Fruit fly (Drosophila melanogaster): ENCODE measurements around the gene CG42446.
A peak's percentile ranks its signal among the peaks of the same experiment; 100 is the strongest.

CG42446 gene

dm6 chr3R:16349111-16349655 is 10.7 kb downstream of the CG42446 start, which contains the start of the genes CG14879 and Manf (continued):
- TF ChIP-seq sqz (GFP tag; optimal IDR thresholded peaks at IDR 0.05) (no peak), Gsc (GFP tag; IDR thresholded peaks at IDR 0.05) (no peak), zen2 (GFP tag; IDR thresholded peaks at IDR 0.05; ENCODE audit: partially characterized antibody) (0 out of 3 replicates have a peak, but pooled peaks have one; percentile 4), CTCF (GFP tag; optimal IDR thresholded peaks at IDR 0.05) (peak; percentile 38), Stat92E (GFP tag; optimal IDR thresholded peaks at IDR 0.05) (peak in 1 of 3 experiments; percentile 8), Eip74EF (GFP tag; optimal IDR thresholded peaks at IDR 0.05) (no peak), Vsx1 (GFP tag; optimal IDR thresholded peaks at IDR 0.05) (no peak), CG6813 (GFP tag; optimal IDR thresholded peaks at IDR 0.05) (no peak), CG9932 (GFP tag; IDR thresholded peaks at IDR 0.05) (0 out of 2 replicates have a peak, but pooled peaks have one; percentile 18), gcm2 (GFP tag; optimal IDR thresholded peaks at IDR 0.05) (no peak), CG42726 (GFP tag; IDR thresholded peaks at IDR 0.05; ENCODE audit: partially characterized antibody) (0 out of 2 replicates have a peak, but pooled peaks have one; percentile 10), CG3281 (GFP tag; optimal IDR thresholded peaks at IDR 0.05) (peak; percentile 5), CG10267 (tag; optimal IDR thresholded peaks at IDR 0.05) (peak; percentile 38), hb (GFP tag; IDR thresholded peaks at IDR 0.05; ENCODE audit: partially characterized antibody) (no peak), Mrtf (GFP tag; IDR thresholded peaks at IDR 0.05) (no peak), CG17361 (GFP tag; IDR thresholded peaks at IDR 0.05) (no peak), Sry-β (GFP tag; optimal IDR thresholded peaks at IDR 0.05) (no peak), dm (GFP tag; optimal IDR thresholded peaks at IDR 0.05) (peak; percentile 35), CG11504 (tag; optimal IDR thresholded peaks at IDR 0.05) (no peak), sna (GFP tag; IDR thresholded peaks at IDR 0.05; ENCODE audit: partially characterized antibody) (no peak; the same call in 1 of the 2 replicates), Poxn (GFP tag; IDR thresholded peaks at IDR 0.05) (no peak), Side (GFP tag; optimal IDR thresholded peaks at IDR 0.05) (no peak), Drgx (GFP tag; IDR thresholded peaks at IDR 0.05) (no peak), Bgb (GFP tag; IDR thresholded peaks at IDR 0.05; ENCODE audit: partially characterized antibody) (peak; percentile 62), CG32772 (GFP tag; IDR thresholded peaks at IDR 0.05) (no peak), sc (optimal IDR thresholded peaks at IDR 0.05) (no peak), sc (GFP tag; optimal IDR thresholded peaks at IDR 0.05) (no peak), pan (optimal IDR thresholded peaks at IDR 0.05) (no peak), pan (GFP tag; optimal IDR thresholded peaks at IDR 0.05 in 1 of 2, IDR thresholded peaks at IDR 0.05 in 1 of 2) (peak in 1 of 2 experiments; percentile 27), CG10431 (GFP tag; optimal IDR thresholded peaks at IDR 0.05) (no peak), CG17802 (tag; optimal IDR thresholded peaks at IDR 0.05) (no peak), CG10321 (GFP tag; IDR thresholded peaks at IDR 0.05) (no peak), insv (GFP tag; optimal IDR thresholded peaks at IDR 0.05) (peak in 1 of 2 experiments; percentile 87), unc-4 (GFP tag; IDR thresholded peaks at IDR 0.05; ENCODE audit: partially characterized antibody) (peak; percentile 56), oc (tag; optimal IDR thresholded peaks at IDR 0.05) (no peak), CG10274 (GFP tag; optimal IDR thresholded peaks at IDR 0.05) (no peak), so (GFP tag; IDR thresholded peaks at IDR 0.05) (no peak), CG34422 (GFP tag; IDR thresholded peaks at IDR 0.05) (no peak), H2.0 (GFP tag; IDR thresholded peaks at IDR 0.05) (no peak), Dp (GFP tag; optimal IDR thresholded peaks at IDR 0.05) (peak; percentile 90), sd (tag; optimal IDR thresholded peaks at IDR 0.05) (peak; percentile 99), ab (GFP tag; optimal IDR thresholded peaks at IDR 0.05) (no peak), psq (GFP tag; optimal IDR thresholded peaks at IDR 0.05) (no peak), ERR (GFP tag; optimal IDR thresholded peaks at IDR 0.05) (no peak), nerfin-1 (tag; optimal IDR thresholded peaks at IDR 0.05) (peak; percentile 72), tin (GFP tag; optimal IDR thresholded peaks at IDR 0.05) (no peak), CG14014 (GFP tag; IDR thresholded peaks at IDR 0.05) (no peak; the same call in 1 of the 2 replicates), Hr78 (GFP tag; optimal IDR thresholded peaks at IDR 0.05) (no peak), dmrt11E (tag; optimal IDR thresholded peaks at IDR 0.05) (no peak), CG30403 (GFP tag; optimal IDR thresholded peaks at IDR 0.05) (no peak)
